Fruit fly (Drosophila melanogaster) whole organism, embryonic: ENCODE measurements around the gene cyr.

Experiments
- Abd-B ChIP-seq: fragments of 200-800 bp; sonication (Bioruptor generic); optimal IDR thresholded peaks from 2 replicates; lab custom pipeline; 2018; ENCODE audit warnings: missing biosample characterization, mild to moderate bottlenecking, missing genetic modification characterization, moderate library complexity
- BEAF-32 ChIP-seq: fragments of 200-800 bp; sonication (Bioruptor generic); optimal IDR thresholded peaks from 3 replicates; lab custom pipeline; 2017; ENCODE audit warnings: missing biosample characterization, missing genetic modification characterization, mild to moderate bottlenecking, moderate library complexity, missing genetic modification reagents
- Bteb2 ChIP-seq: fragments of 200-800 bp; sonication (Bioruptor generic); optimal IDR thresholded peaks from 2 replicates; lab custom pipeline; 2016; ENCODE audit warnings: missing biosample characterization, missing genetic modification characterization
- CG12942 ChIP-seq: fragments of 200-800 bp; sonication (Bioruptor generic); optimal IDR thresholded peaks from 3 replicates; lab custom pipeline; 2016; ENCODE audit warnings: missing biosample characterization, missing genetic modification characterization
- CG14860 ChIP-seq: fragments of 200-800 bp; sonication (Bioruptor generic); IDR thresholded peaks from 3 replicates; pipeline ENCODE4 v1.3.6; 2022; ENCODE audit warnings: missing biosample characterization, missing genetic modification characterization; ENCODE audit not compliant: partially characterized antibody
- CG16813 ChIP-seq: fragments of 200-800 bp; sonication (Bioruptor generic); IDR thresholded peaks from 3 replicates; pipeline ENCODE4 v1.3.6; 2022; ENCODE audit warnings: missing biosample characterization, missing genetic modification characterization; ENCODE audit not compliant: partially characterized antibody
- CG17829 ChIP-seq: fragments of 200-800 bp; optimal IDR thresholded peaks from 2 replicates; lab custom pipeline; 2019; ENCODE audit warnings: missing biosample characterization, mild to moderate bottlenecking, missing genetic modification characterization, moderate library complexity
- CG18011 ChIP-seq: fragments of 200-800 bp; sonication (Bioruptor generic); optimal IDR thresholded peaks from 2 replicates; lab custom pipeline; 2017; ENCODE audit warnings: missing biosample characterization, missing genetic modification characterization, mild to moderate bottlenecking, moderate library complexity, missing genotype
- CG2120 ChIP-seq: fragments of 200-800 bp; sonication (Bioruptor generic); optimal IDR thresholded peaks from 3 replicates; lab custom pipeline; 2016; ENCODE audit warnings: missing biosample characterization, missing genetic modification characterization
- CG33213 ChIP-seq: fragments of 200-800 bp; sonication (Bioruptor generic); optimal IDR thresholded peaks from 3 replicates; lab custom pipeline; 2016; ENCODE audit warnings: missing biosample characterization, missing genetic modification characterization
- CG34224 ChIP-seq: fragments of 200-800 bp; sonication (Bioruptor generic); IDR thresholded peaks from 3 replicates; pipeline ENCODE4 v1.3.6; 2022; ENCODE audit warnings: missing biosample characterization, missing genetic modification characterization; ENCODE audit not compliant: partially characterized antibody
- CG4424 ChIP-seq: fragments of 200-800 bp; sonication (Bioruptor generic); optimal IDR thresholded peaks from 3 replicates; lab custom pipeline; 2016; ENCODE audit warnings: missing biosample characterization, missing genetic modification characterization
- CG6689 ChIP-seq: fragments of 200-800 bp; sonication (Bioruptor generic); IDR thresholded peaks from 2 replicates; pipeline ENCODE4 v1.3.6; 2022; ENCODE audit warnings: missing biosample characterization, missing genetic modification characterization
- CG6791 ChIP-seq: fragments of 200-800 bp; sonication (Bioruptor generic); IDR thresholded peaks from 3 replicates; pipeline ENCODE4 v1.3.6; 2022; ENCODE audit warnings: missing biosample characterization, missing genetic modification characterization; ENCODE audit not compliant: partially characterized antibody
- CG7963 ChIP-seq: fragments of 200-800 bp; sonication (Bioruptor generic); IDR thresholded peaks from 3 replicates; pipeline ENCODE4 v1.3.6; 2022; ENCODE audit warnings: missing biosample characterization, missing genetic modification characterization; ENCODE audit not compliant: partially characterized antibody
- CG8290 ChIP-seq, 3 experiments: fragments of 200-800 bp; sonication (Bioruptor generic); optimal IDR thresholded peaks; 2 replicates each; lab custom pipeline; 2016 to 2019; ENCODE audit warnings: missing biosample characterization in 3 of 3, missing genetic modification characterization in 3 of 3, mild to moderate bottlenecking in 2 of 3, moderate library complexity in 1 of 3
- Dll ChIP-seq: fragments of 200-800 bp; sonication (Bioruptor generic); IDR thresholded peaks from 4 replicates; pipeline ENCODE4 v1.3.6; 2022; ENCODE audit warnings: missing biosample characterization, missing genetic modification characterization; ENCODE audit not compliant: partially characterized antibody
- Dp ChIP-seq: fragments of 200-800 bp; sonication (Bioruptor generic); optimal IDR thresholded peaks from 2 replicates; lab custom pipeline; 2018; ENCODE audit warnings: missing biosample characterization, mild to moderate bottlenecking, missing genetic modification characterization, moderate library complexity
- Ets97D ChIP-seq: fragments of 200-800 bp; sonication (Bioruptor generic); optimal IDR thresholded peaks from 3 replicates; lab custom pipeline; 2016; ENCODE audit warnings: missing biosample characterization, missing genetic modification characterization
- HmgZ ChIP-seq: fragments of 200-800 bp; sonication (Bioruptor generic); optimal IDR thresholded peaks from 2 replicates; lab custom pipeline; 2018; ENCODE audit warnings: missing biosample characterization, mild to moderate bottlenecking, missing genetic modification characterization
- Lhr ChIP-seq: fragments of 200-800 bp; sonication (Bioruptor generic); optimal IDR thresholded peaks from 3 replicates; lab custom pipeline; 2017; ENCODE audit warnings: mild to moderate bottlenecking, missing biosample characterization, missing genetic modification reagents, missing genetic modification characterization
- MBD-R2 ChIP-seq: fragments of 200-800 bp; sonication (Bioruptor generic); IDR thresholded peaks from 2 replicates; pipeline ENCODE4 v1.3.6; 2022; ENCODE audit warnings: missing biosample characterization, missing genetic modification characterization
- Myb ChIP-seq: fragments of 200-800 bp; sonication (Bioruptor generic); optimal IDR thresholded peaks from 2 replicates; lab custom pipeline; 2016; ENCODE audit warnings: missing biosample characterization, missing genetic modification characterization
- Opbp ChIP-seq: fragments of 200-800 bp; sonication (Bioruptor generic); IDR thresholded peaks from 3 replicates; pipeline ENCODE4 v1.3.6; 2022; ENCODE audit warnings: missing biosample characterization, missing genetic modification characterization; ENCODE audit not compliant: partially characterized antibody
- Rfx ChIP-seq: fragments of 200-800 bp; sonication (Bioruptor generic); IDR thresholded peaks from 2 replicates; pipeline ENCODE4 v1.3.6; 2022; ENCODE audit warnings: missing biosample characterization, missing genetic modification characterization
- Sin3A ChIP-seq: fragments of >200 bp; optimal IDR thresholded peaks from 2 replicates; lab custom pipeline; 2018
- Sry-δ ChIP-seq: fragments of 200-800 bp; sonication (Bioruptor generic); optimal IDR thresholded peaks from 2 replicates; lab custom pipeline; 2016; ENCODE audit warnings: missing biosample characterization, missing genetic modification characterization
- Usf ChIP-seq: fragments of 200-800 bp; sonication (Bioruptor generic); optimal IDR thresholded peaks from 2 replicates; lab custom pipeline; 2017; ENCODE audit warnings: missing genotype, missing biosample characterization, missing genetic modification characterization
- aop ChIP-seq: fragments of 200-800 bp; sonication (Bioruptor generic); IDR thresholded peaks from 2 replicates; pipeline ENCODE4 v1.3.6; 2022; ENCODE audit warnings: missing biosample characterization, missing genetic modification characterization
- chinmo ChIP-seq: fragments of 200-800 bp; sonication (Bioruptor generic); IDR thresholded peaks from 4 replicates; pipeline ENCODE4 v1.3.6; 2022; ENCODE audit warnings: missing biosample characterization, missing genetic modification characterization; ENCODE audit not compliant: partially characterized antibody
- crp ChIP-seq, 2 experiments: fragments of 200-800 bp; sonication (Bioruptor generic); optimal IDR thresholded peaks; 2 replicates in 1 of 2; 3 replicates in 1 of 2; lab custom pipeline; 2017; ENCODE audit warnings: missing biosample characterization in 2 of 2, missing genetic modification characterization in 2 of 2, mild to moderate bottlenecking in 1 of 2, moderate library complexity in 1 of 2
- dm ChIP-seq: fragments of 200-800 bp; sonication (Bioruptor generic); optimal IDR thresholded peaks from 3 replicates; lab custom pipeline; 2016; ENCODE audit warnings: missing biosample characterization, missing genetic modification characterization
- hbn ChIP-seq: fragments of 200-800 bp; sonication (Bioruptor generic); IDR thresholded peaks from 2 replicates; pipeline ENCODE4 v1.3.6; 2022; ENCODE audit warnings: missing biosample characterization, missing genetic modification characterization; ENCODE audit not compliant: partially characterized antibody
- insv ChIP-seq, 2 experiments: fragments of 200-800 bp; sonication (Bioruptor generic); optimal IDR thresholded peaks; 3 replicates each; lab custom pipeline; 2016 to 2018; ENCODE audit warnings: missing biosample characterization in 2 of 2, missing genetic modification characterization in 2 of 2
- inv ChIP-seq: fragments of 200-800 bp; sonication (Bioruptor generic); IDR thresholded peaks from 2 replicates; pipeline ENCODE4 v1.3.6; 2022; ENCODE audit warnings: missing biosample characterization, missing genetic modification characterization; ENCODE audit not compliant: partially characterized antibody
- knrl ChIP-seq: fragments of 200-800 bp; sonication (Bioruptor generic); IDR thresholded peaks from 3 replicates; pipeline ENCODE4 v1.3.6; 2022; ENCODE audit warnings: missing biosample characterization, missing genetic modification characterization; ENCODE audit not compliant: partially characterized antibody
- lbe ChIP-seq: fragments of 200-800 bp; sonication (Bioruptor generic); optimal IDR thresholded peaks from 2 replicates; lab custom pipeline; 2016; ENCODE audit warnings: missing biosample characterization, mild to moderate bottlenecking, missing genetic modification characterization
- pzg ChIP-seq: fragments of 200-800 bp; sonication (Bioruptor generic); optimal IDR thresholded peaks from 3 replicates; lab custom pipeline; 2018; ENCODE audit warnings: missing biosample characterization, mild to moderate bottlenecking, missing genetic modification characterization, moderate library complexity
- row ChIP-seq: fragments of 200-800 bp; sonication (Bioruptor generic); IDR thresholded peaks from 3 replicates; pipeline ENCODE4 v1.3.6; 2022; ENCODE audit warnings: missing biosample characterization, missing genetic modification characterization
- sens ChIP-seq: fragments of 200-800 bp; sonication (Bioruptor generic); peaks from one replicate; lab custom pipeline; 2016; ENCODE audit warnings: missing biosample characterization, missing genetic modification characterization
- slbo ChIP-seq: fragments of 200-800 bp; sonication (Bioruptor generic); IDR thresholded peaks from 2 replicates; pipeline ENCODE4 v1.3.6; 2022; ENCODE audit warnings: missing biosample characterization, missing genetic modification characterization
- sqz ChIP-seq: fragments of 200-800 bp; sonication (Bioruptor generic); optimal IDR thresholded peaks from 3 replicates; lab custom pipeline; 2018; ENCODE audit warnings: missing biosample characterization, mild to moderate bottlenecking, missing genetic modification characterization
- stwl ChIP-seq: fragments of 200-800 bp; sonication (Bioruptor generic); optimal IDR thresholded peaks from 3 replicates; lab custom pipeline; 2018; ENCODE audit warnings: missing biosample characterization, mild to moderate bottlenecking, missing genetic modification characterization, moderate library complexity
- trem ChIP-seq: fragments of 200-800 bp; optimal IDR thresholded peaks from 3 replicates; lab custom pipeline; 2019; ENCODE audit warnings: missing biosample characterization, mild to moderate bottlenecking, missing genetic modification characterization, moderate library complexity
- unpg ChIP-seq: fragments of 200-800 bp; sonication (Bioruptor generic); optimal IDR thresholded peaks from 3 replicates; lab custom pipeline; 2018; ENCODE audit warnings: missing biosample characterization, mild to moderate bottlenecking, missing genetic modification characterization, moderate library complexity
- vnd ChIP-seq: fragments of 200-800 bp; sonication (Bioruptor generic); IDR thresholded peaks from 3 replicates; pipeline ENCODE4 v1.3.6; 2022; ENCODE audit warnings: missing biosample characterization, missing genetic modification characterization; ENCODE audit not compliant: partially characterized antibody
- zen2 ChIP-seq: fragments of 200-800 bp; sonication (Bioruptor generic); IDR thresholded peaks from 3 replicates; pipeline ENCODE4 v1.3.6; 2022; ENCODE audit warnings: missing biosample characterization, missing genetic modification characterization; ENCODE audit not compliant: partially characterized antibody

cyr gene

DNA sequence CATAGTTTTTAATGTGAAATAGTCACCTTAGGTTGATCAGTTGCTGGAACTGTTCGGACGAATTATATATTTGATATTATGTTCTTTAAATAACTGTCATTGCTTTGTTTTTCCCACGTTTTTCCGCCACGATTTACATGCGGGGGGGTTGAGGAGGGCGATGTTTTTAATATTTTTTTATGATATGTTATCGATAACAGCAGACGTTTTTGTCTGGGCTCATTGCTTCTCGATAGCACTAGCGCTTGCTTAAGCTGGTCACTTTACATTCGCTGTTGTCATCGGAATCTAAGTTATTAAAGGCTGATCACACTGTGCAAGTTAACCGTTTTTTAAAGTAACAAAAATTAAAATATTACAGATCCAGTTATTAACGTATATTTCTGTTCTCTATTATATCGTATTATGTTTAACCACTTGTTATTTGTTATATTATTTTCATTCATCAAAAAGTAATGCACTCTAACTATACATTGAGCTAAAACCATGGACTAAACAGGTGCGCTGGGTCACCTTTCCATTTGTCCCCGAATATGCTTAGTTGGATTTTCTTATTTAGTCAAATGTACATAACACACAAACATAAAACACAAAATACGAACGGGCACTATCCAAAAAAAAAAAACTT lies 60.1 kb downstream of the cyr start, which contains the start of the genes Upf2 and CG1571 (continued):
- TF ChIP-seq Dp (GFP tag; lab: Kevin White, UChicago) (peak; percentile 72), CG6689 (GFP tag; lab: Robert Waterston, UW) (no peak), trem (tag; lab: Kevin White, UChicago) (peak; percentile 52), MBD-R2 (GFP tag; lab: Robert Waterston, UW) (peak; percentile 83), CG14860 (GFP tag; lab: Robert Waterston, UW) (peak; percentile 68), pzg (peak; percentile 87), CG16813 (peak; percentile 69), vnd (GFP tag; lab: Robert Waterston, UW) (peak; percentile 63; the same call in 2 of the 3 replicates), knrl (peak; percentile 60), CG7963 (GFP tag; lab: Robert Waterston, UW) (peak; percentile 51; the same call in 1 of the 3 replicates), unpg (GFP tag; lab: Kevin White, UChicago) (no peak), CG17829 (peak; percentile 27), Ets97D (GFP tag; lab: Kevin White, UChicago) (peak; percentile 78), dm (GFP tag; lab: Kevin White, UChicago) (peak; percentile 73), BEAF-32 (peak; percentile 70), insv (GFP tag; optimal IDR thresholded peaks at IDR 0.05; lab: Kevin White, UChicago) (no peak), Rfx (GFP tag; lab: Robert Waterston, UW) (peak; percentile 20; the same call in 1 of the 2 replicates), chinmo (GFP tag; lab: Robert Waterston, UW) (0 out of 4 replicates have a peak, but pooled peaks have one; percentile 19), stwl (tag; lab: Kevin White, UChicago) (peak; percentile 90), CG4424 (GFP tag; lab: Kevin White, UChicago) (no peak), slbo (GFP tag; lab: Robert Waterston, UW) (no peak), Lhr (peak; percentile 42), crp (GFP tag; optimal IDR thresholded peaks at IDR 0.05; lab: Kevin White, UChicago) (peak in 1 of 2 experiments; percentile 10), hbn (peak; percentile 66), row (GFP tag; lab: Robert Waterston, UW) (peak; percentile 27; the same call in 1 of the 3 replicates), CG8290 (GFP tag; optimal IDR thresholded peaks at IDR 0.05; lab: Kevin White, UChicago) (peak; percentile 0), CG8290 (tag; optimal IDR thresholded peaks at IDR 0.05; lab: Kevin White, UChicago) (no peak), Bteb2 (GFP tag; lab: Kevin White, UChicago) (no peak), HmgZ (tag; lab: Kevin White, UChicago) (peak; percentile 40), Usf (no peak), CG34224 (peak; percentile 74), Dll (GFP tag; lab: Robert Waterston, UW) (peak; percentile 68; the same call in 2 of the 4 replicates), Opbp (peak; percentile 72; the same call in 2 of the 3 replicates), Abd-B (peak; percentile 67), CG2120 (GFP tag; lab: Kevin White, UChicago) (peak; percentile 44), Sry-δ (peak; percentile 76), CG6791 (peak; percentile 81), inv (peak; percentile 54; the same call in 1 of the 2 replicates), aop (GFP tag; lab: Robert Waterston, UW) (no peak), CG33213 (peak; percentile 32), zen2 (peak; percentile 55; the same call in 2 of the 3 replicates), lbe (GFP tag; lab: Kevin White, UChicago) (no peak), sqz (GFP tag; lab: Kevin White, UChicago) (peak; percentile 87), Sin3A (lab: Kevin White, UChicago) (peak; percentile 27), sens (GFP tag; lab: Kevin White, UChicago) (peak; percentile 76), CG18011 (GFP tag; lab: Kevin White, UChicago) (no peak), Myb (peak; percentile 97), CG12942 (no peak)
